Worm (Caenorhabditis elegans) whole organism, L2 larva: ENCODE measurements around the gene mmaa-1.
"Not testable (repeated sequence)": the region's sequence is repeated elsewhere in the genome, so short reads cannot be mapped to it uniquely, and the experiment has no call there.

Experiments used
- R02D3.7 ChIP-seq: fragments of 150-350 bp; optimal IDR thresholded peaks from 2 replicates; lab custom pipeline; 2014; ENCODE audit warnings: missing biosample characterization, missing genetic modification characterization
- blmp-1 ChIP-seq: sonication (generic microtip); optimal IDR thresholded peaks from 2 replicates; lab custom pipeline; 2017; ENCODE audit warnings: missing genetic modification characterization, mild to moderate bottlenecking, missing compliant biosample characterization, antibody characterized with exemption, moderate library complexity; ENCODE audit not compliant: insufficient read depth
- lin-13 ChIP-seq: fragments of 150-350 bp; optimal IDR thresholded peaks from 2 replicates; lab custom pipeline; 2014; ENCODE audit warnings: missing biosample characterization, missing genetic modification reagents, missing genetic modification characterization
- lin-39 ChIP-seq: fragments of 150-350 bp; optimal IDR thresholded peaks from 2 replicates; lab custom pipeline; 2014; ENCODE audit warnings: missing biosample characterization, missing genetic modification reagents, missing genetic modification characterization
- nhr-11 ChIP-seq: fragments of 150-350 bp; optimal IDR thresholded peaks from 2 replicates; lab custom pipeline; 2014; ENCODE audit warnings: missing biosample characterization, missing genetic modification characterization
- nhr-237 ChIP-seq: fragments of 150-350 bp; optimal IDR thresholded peaks from 2 replicates; lab custom pipeline; 2014; ENCODE audit warnings: missing biosample characterization, missing genetic modification characterization
- nhr-77 ChIP-seq: fragments of 150-350 bp; optimal IDR thresholded peaks from 2 replicates; lab custom pipeline; 2014; ENCODE audit warnings: missing biosample characterization, missing genetic modification characterization
- skn-1 ChIP-seq: sonication (generic microtip); optimal IDR thresholded peaks from 2 replicates; lab custom pipeline; 2017; ENCODE audit warnings: missing biosample characterization, missing genetic modification characterization
- snpc-4 ChIP-seq: fragments of 150-350 bp; optimal IDR thresholded peaks from 2 replicates; lab custom pipeline; 2014; ENCODE audit warnings: missing biosample characterization, missing genetic modification characterization
- unc-55 ChIP-seq: fragments of 150-350 bp; sonication (generic microtip); optimal IDR thresholded peaks from 3 replicates; lab custom pipeline; 2014; ENCODE audit warnings: missing biosample characterization, missing genetic modification reagents, missing genetic modification characterization
- zag-1 ChIP-seq: fragments of 150-350 bp; optimal IDR thresholded peaks from 2 replicates; lab custom pipeline; 2014; ENCODE audit warnings: missing biosample characterization, missing genetic modification characterization

ce11 chrII:7084021-7084420, 16.9 kb downstream of the mmaa-1 start, which contains the start of the genes T02G5.14 and T02G5.15:
- not testable (repeated sequence) for TF ChIP-seq zag-1 (tag; lab: Kevin White, UChicago); skn-1 (tag; lab: Kevin White, UChicago); nhr-77 (tag; lab: Kevin White, UChicago); lin-13; blmp-1 (tag; lab: Kevin White, UChicago); nhr-11 (tag; lab: Kevin White, UChicago); snpc-4 (tag; lab: Kevin White, UChicago); R02D3.7 (tag; lab: Kevin White, UChicago); unc-55 (GFP tag; lab: Kevin White, UChicago); lin-39 (tag; lab: Kevin White, UChicago); nhr-237 (tag; lab: Kevin White, UChicago)
